Fruit fly (Drosophila melanogaster) whole organism, embryonic: ENCODE results near the gene Fit2.

ENCODE experiments used
- Bgb ChIP-seq: fragments of 200-800 bp; sonication (Bioruptor generic); IDR thresholded peaks from 2 replicates; pipeline ENCODE4 v1.3.6; 2022; ENCODE audit warnings: missing biosample characterization, missing genetic modification characterization; ENCODE audit not compliant: partially characterized antibody
- CG10267 ChIP-seq: fragments of 200-800 bp; sonication (Bioruptor generic); optimal IDR thresholded peaks from 2 replicates; lab custom pipeline; 2018; ENCODE audit warnings: missing biosample characterization, mild to moderate bottlenecking, missing genetic modification characterization, moderate library complexity
- CG10431 ChIP-seq: fragments of 200-800 bp; sonication (Bioruptor generic); optimal IDR thresholded peaks from 3 replicates; lab custom pipeline; 2018; ENCODE audit warnings: missing biosample characterization, mild to moderate bottlenecking, missing genetic modification characterization
- CG11398 ChIP-seq: fragments of 200-800 bp; sonication (Bioruptor generic); optimal IDR thresholded peaks from 2 replicates; lab custom pipeline; 2016; ENCODE audit warnings: missing biosample characterization, missing genetic modification characterization
- CG11560 ChIP-seq: fragments of 200-800 bp; sonication (Bioruptor generic); IDR thresholded peaks from 3 replicates; pipeline ENCODE4 v1.3.6; 2022; ENCODE audit warnings: missing biosample characterization, missing genetic modification characterization
- CG11723 ChIP-seq: fragments of 200-800 bp; sonication (Bioruptor generic); optimal IDR thresholded peaks from 2 replicates; lab custom pipeline; 2017; ENCODE audit warnings: missing biosample characterization, mild to moderate bottlenecking, missing genetic modification characterization
- CG12104 ChIP-seq: fragments of 200-800 bp; sonication (Bioruptor generic); optimal IDR thresholded peaks from 3 replicates; lab custom pipeline; 2016; ENCODE audit warnings: missing biosample characterization, missing genetic modification characterization
- CG12219 ChIP-seq: fragments of 200-800 bp; sonication (Bioruptor generic); optimal IDR thresholded peaks from 3 replicates; lab custom pipeline; 2018; ENCODE audit warnings: missing biosample characterization, mild to moderate bottlenecking, missing genetic modification characterization
- CG14050 ChIP-seq: fragments of 200-800 bp; sonication (Bioruptor generic); IDR thresholded peaks from 3 replicates; pipeline ENCODE4 v1.3.6; 2022; ENCODE audit warnings: missing biosample characterization, missing genetic modification characterization
- CG14710 ChIP-seq: fragments of 200-800 bp; sonication (Bioruptor generic); optimal IDR thresholded peaks from 3 replicates; lab custom pipeline; 2019; ENCODE audit warnings: missing biosample characterization, mild to moderate bottlenecking, missing genetic modification characterization, moderate library complexity
- CG14860 ChIP-seq: fragments of 200-800 bp; sonication (Bioruptor generic); IDR thresholded peaks from 3 replicates; pipeline ENCODE4 v1.3.6; 2022; ENCODE audit warnings: missing biosample characterization, missing genetic modification characterization; ENCODE audit not compliant: partially characterized antibody
- CG15696 ChIP-seq: fragments of 200-800 bp; sonication (Bioruptor generic); optimal IDR thresholded peaks from 2 replicates; lab custom pipeline; 2019; ENCODE audit warnings: missing biosample characterization, mild to moderate bottlenecking, missing genetic modification characterization, moderate library complexity
- CG1647 ChIP-seq: fragments of 200-800 bp; sonication (Bioruptor generic); optimal IDR thresholded peaks from 3 replicates; lab custom pipeline; 2016; ENCODE audit warnings: missing biosample characterization, missing genetic modification characterization
- CG3281 ChIP-seq: fragments of 200-800 bp; sonication (Bioruptor generic); optimal IDR thresholded peaks from 3 replicates; lab custom pipeline; 2017; ENCODE audit warnings: missing biosample characterization, mild to moderate bottlenecking, missing genetic modification characterization
- CG3847 ChIP-seq: fragments of 200-800 bp; sonication (Bioruptor generic); IDR thresholded peaks from 2 replicates; pipeline ENCODE4 v1.3.6; 2022; ENCODE audit warnings: missing biosample characterization, missing genetic modification characterization
- CG3995 ChIP-seq: fragments of 200-800 bp; sonication (Bioruptor generic); optimal IDR thresholded peaks from 3 replicates; lab custom pipeline; 2016; ENCODE audit warnings: missing biosample characterization, missing genetic modification characterization
- CG4707 ChIP-seq: fragments of 200-800 bp; sonication (Bioruptor generic); optimal IDR thresholded peaks from 2 replicates; lab custom pipeline; 2018; ENCODE audit warnings: missing biosample characterization, mild to moderate bottlenecking, missing genetic modification characterization, moderate library complexity
- CG6254 ChIP-seq: fragments of 200-800 bp; sonication (Bioruptor generic); optimal IDR thresholded peaks from 3 replicates; lab custom pipeline; 2017; ENCODE audit warnings: mild to moderate bottlenecking, missing biosample characterization, missing genetic modification reagents, missing genetic modification characterization
- CG8281 ChIP-seq: fragments of 200-800 bp; sonication (Bioruptor generic); optimal IDR thresholded peaks from 2 replicates; lab custom pipeline; 2018; ENCODE audit warnings: missing biosample characterization, mild to moderate bottlenecking, missing genetic modification characterization, moderate library complexity
- CG8944 ChIP-seq: fragments of 200-800 bp; sonication (Bioruptor generic); optimal IDR thresholded peaks from 3 replicates; lab custom pipeline; 2016; ENCODE audit warnings: missing biosample characterization, missing genetic modification characterization
- Dad ChIP-seq: fragments of 200-800 bp; sonication (Bioruptor generic); optimal IDR thresholded peaks from 3 replicates; lab custom pipeline; 2016; ENCODE audit warnings: missing biosample characterization, missing genetic modification characterization
- Dll ChIP-seq: fragments of 200-800 bp; sonication (Bioruptor generic); IDR thresholded peaks from 4 replicates; pipeline ENCODE4 v1.3.6; 2022; ENCODE audit warnings: missing biosample characterization, missing genetic modification characterization; ENCODE audit not compliant: partially characterized antibody
- Doc3 ChIP-seq: fragments of 200-800 bp; sonication (Bioruptor generic); IDR thresholded peaks from 3 replicates; pipeline ENCODE4 v1.3.6; 2022; ENCODE audit warnings: missing biosample characterization, missing genetic modification characterization; ENCODE audit not compliant: partially characterized antibody
- Eip74EF ChIP-seq, 2 experiments: fragments of 200-800 bp in 1 of 2; fragments of >200 bp in 1 of 2; sonication (Bioruptor generic) in 1 of 2; optimal IDR thresholded peaks; 2 replicates each; lab custom pipeline; 2017 to 2019; ENCODE audit warnings: missing biosample characterization in 2 of 2, missing genetic modification characterization in 2 of 2, mild to moderate bottlenecking in 1 of 2, moderate library complexity in 1 of 2
- Gsc ChIP-seq: fragments of 200-800 bp; sonication (Bioruptor generic); IDR thresholded peaks from 2 replicates; pipeline ENCODE4 v1.3.6; 2022; ENCODE audit warnings: missing biosample characterization, missing genetic modification characterization
- HHEX ChIP-seq: fragments of 200-800 bp; sonication (Bioruptor generic); optimal IDR thresholded peaks from 3 replicates; lab custom pipeline; 2017; ENCODE audit warnings: missing biosample characterization, mild to moderate bottlenecking, missing genetic modification characterization, missing genetic modification reagents
- HLH4C ChIP-seq: fragments of 200-800 bp; sonication (Bioruptor generic); IDR thresholded peaks from 3 replicates; pipeline ENCODE4 v1.3.6; 2022; ENCODE audit warnings: missing biosample characterization, missing genetic modification characterization; ENCODE audit not compliant: partially characterized antibody
- Hr51 ChIP-seq, 2 experiments: fragments of 200-800 bp; sonication (Bioruptor generic); optimal IDR thresholded peaks; 2 replicates in 1 of 2; 3 replicates in 1 of 2; lab custom pipeline; 2016 to 2018; ENCODE audit warnings: missing biosample characterization in 2 of 2, missing genetic modification characterization in 2 of 2, mild to moderate bottlenecking in 1 of 2, moderate library complexity in 1 of 2
- Mad ChIP-seq: fragments of 200-800 bp; sonication (Bioruptor generic); optimal IDR thresholded peaks from 2 replicates; lab custom pipeline; 2016; ENCODE audit warnings: missing biosample characterization, missing genetic modification characterization
- NC2α ChIP-seq: fragments of 200-800 bp; sonication (Bioruptor generic); optimal IDR thresholded peaks from 2 replicates; lab custom pipeline; 2016; ENCODE audit warnings: missing biosample characterization, missing genetic modification characterization
- NK7.1 ChIP-seq: fragments of 200-800 bp; sonication (Bioruptor generic); optimal IDR thresholded peaks from 3 replicates; lab custom pipeline; 2016; ENCODE audit warnings: missing biosample characterization, missing genetic modification characterization
- Scr ChIP-seq: fragments of 200-800 bp; sonication (Bioruptor generic); IDR thresholded peaks from 2 replicates; pipeline ENCODE4 v1.3.6; 2022; ENCODE audit warnings: missing biosample characterization, missing genetic modification characterization; ENCODE audit not compliant: partially characterized antibody
- ab ChIP-seq: fragments of 200-800 bp; sonication (Bioruptor generic); optimal IDR thresholded peaks from 2 replicates; lab custom pipeline; 2016; ENCODE audit warnings: missing biosample characterization, missing genetic modification characterization
- ci ChIP-seq: fragments of 200-800 bp; sonication (Bioruptor generic); IDR thresholded peaks from 3 replicates; pipeline ENCODE4 v1.3.6; 2022; ENCODE audit warnings: missing biosample characterization, missing genetic modification characterization
- danr ChIP-seq: fragments of 200-800 bp; sonication (Bioruptor generic); IDR thresholded peaks from 2 replicates; pipeline ENCODE4 v1.3.6; 2022; ENCODE audit warnings: missing biosample characterization, missing genetic modification characterization
- emc ChIP-seq: fragments of 200-800 bp; sonication (Bioruptor generic); optimal IDR thresholded peaks from 2 replicates; lab custom pipeline; 2016; ENCODE audit warnings: missing biosample characterization, missing genetic modification characterization
- en ChIP-seq: fragments of 200-800 bp; sonication (Bioruptor generic); optimal IDR thresholded peaks from 2 replicates; lab custom pipeline; 2016; ENCODE audit warnings: missing biosample characterization, missing genetic modification characterization
- gem ChIP-seq: fragments of 200-800 bp; sonication (Bioruptor generic); optimal IDR thresholded peaks from 2 replicates; lab custom pipeline; 2019; ENCODE audit warnings: missing biosample characterization, mild to moderate bottlenecking, missing genetic modification characterization, moderate library complexity
- ken ChIP-seq: fragments of 200-800 bp; sonication (Bioruptor generic); IDR thresholded peaks from 3 replicates; pipeline ENCODE4 v1.3.6; 2022; ENCODE audit warnings: missing biosample characterization, missing genetic modification characterization
- lmd ChIP-seq: fragments of 200-800 bp; sonication (Bioruptor generic); IDR thresholded peaks from 2 replicates; pipeline ENCODE4 v1.3.6; 2022; ENCODE audit warnings: missing biosample characterization, missing genetic modification characterization
- mirr ChIP-seq: fragments of 200-800 bp; sonication (Bioruptor generic); optimal IDR thresholded peaks from 3 replicates; lab custom pipeline; 2018; ENCODE audit warnings: missing biosample characterization, mild to moderate bottlenecking, missing genetic modification characterization
- mld ChIP-seq: fragments of 200-800 bp; sonication (Bioruptor generic); IDR thresholded peaks from 3 replicates; pipeline ENCODE4 v1.3.6; 2022; ENCODE audit warnings: missing biosample characterization, missing genetic modification characterization; ENCODE audit not compliant: partially characterized antibody
- nau ChIP-seq: fragments of 200-800 bp; sonication (Bioruptor generic); optimal IDR thresholded peaks from 3 replicates; lab custom pipeline; 2017; ENCODE audit warnings: missing biosample characterization, mild to moderate bottlenecking, missing genetic modification characterization, missing genetic modification reagents
- nom ChIP-seq: fragments of 200-800 bp; sonication (Bioruptor generic); optimal IDR thresholded peaks from 2 replicates; lab custom pipeline; 2017; ENCODE audit warnings: missing biosample characterization, missing genetic modification characterization, mild to moderate bottlenecking, moderate library complexity, missing genetic modification reagents
- pho ChIP-seq: fragments of 200-800 bp; sonication (Bioruptor generic); optimal IDR thresholded peaks from 2 replicates; lab custom pipeline; 2016; ENCODE audit warnings: missing biosample characterization, missing genetic modification characterization
- tna ChIP-seq: fragments of 200-800 bp; sonication (Bioruptor generic); IDR thresholded peaks from 2 replicates; pipeline ENCODE4 v1.3.6; 2022; ENCODE audit warnings: missing biosample characterization, missing genetic modification characterization; ENCODE audit not compliant: partially characterized antibody
- twi ChIP-seq: fragments of 200-800 bp; optimal IDR thresholded peaks from 2 replicates; lab custom pipeline; 2019; ENCODE audit warnings: missing biosample characterization, mild to moderate bottlenecking, missing genetic modification characterization, moderate library complexity

Fit2 gene

DNA sequence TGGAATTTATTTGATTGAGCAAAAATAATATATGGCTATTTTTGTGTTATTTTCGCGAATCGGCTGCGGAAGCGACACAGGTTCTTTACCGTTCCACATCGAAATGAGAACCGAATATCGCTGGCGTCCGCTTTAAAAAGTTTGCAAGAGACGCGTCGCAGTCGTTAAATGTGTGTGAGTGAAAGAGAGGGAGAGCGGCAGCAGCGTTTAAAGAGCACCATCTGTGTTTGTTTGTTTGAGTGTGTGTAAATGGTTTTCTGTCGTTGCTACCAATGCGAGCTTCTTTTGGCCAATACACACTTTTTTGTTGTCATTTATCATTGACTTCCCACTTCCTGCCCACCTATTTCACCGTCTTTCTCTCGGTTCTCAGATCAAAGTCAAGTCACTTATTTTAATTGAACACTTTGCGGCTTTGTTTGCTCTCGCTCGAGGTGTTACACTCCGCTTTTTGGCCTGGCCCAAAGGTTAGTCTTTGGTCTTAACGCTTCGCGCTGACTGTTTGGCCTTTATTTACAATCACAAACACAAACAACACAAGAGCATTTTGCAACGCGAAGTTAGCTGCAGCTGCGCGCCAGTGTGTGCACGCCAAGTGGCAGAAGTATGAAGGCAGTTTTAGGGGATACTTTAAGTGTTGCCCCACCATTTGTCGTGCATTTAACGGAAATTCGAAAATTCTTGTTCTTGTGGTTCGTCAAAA, 12.0 kb upstream of the Fit2 start, which contains the start of gene CG3764 (continued):
- TF ChIP-seq CG3847 (GFP tag; lab: Robert Waterston, UW) (peak; percentile 81), CG8944 (GFP tag; lab: Kevin White, UChicago) (peak; percentile 50), CG6254 (peak; percentile 77), Mad (GFP tag; lab: Kevin White, UChicago) (peak; percentile 74), Hr51 (GFP tag; optimal IDR thresholded peaks at IDR 0.05; lab: Kevin White, UChicago) (peak; percentile 55 to 75), Dad (GFP tag; lab: Kevin White, UChicago) (peak; percentile 75), nau (no peak), en (GFP tag; lab: Kevin White, UChicago) (peak; percentile 65), emc (GFP tag; lab: Kevin White, UChicago) (peak; percentile 71), CG11560 (no peak), CG8281 (peak; percentile 60), ci (GFP tag; lab: Robert Waterston, UW) (peak; percentile 93), mirr (peak; percentile 94), CG14860 (GFP tag; lab: Robert Waterston, UW) (no peak), HHEX (GFP tag; lab: Kevin White, UChicago) (peak; percentile 92), CG11723 (GFP tag; lab: Kevin White, UChicago) (peak; percentile 78), CG11398 (GFP tag; lab: Kevin White, UChicago) (peak; percentile 78), CG10431 (GFP tag; lab: Kevin White, UChicago) (peak; percentile 86), ab (GFP tag; lab: Kevin White, UChicago) (no peak), CG15696 (tag; lab: Kevin White, UChicago) (peak; percentile 74), lmd (GFP tag; lab: Robert Waterston, UW) (peak; percentile 45; the same call in 1 of the 2 replicates), CG10267 (peak; percentile 75), danr (GFP tag; lab: Robert Waterston, UW) (peak; percentile 42; the same call in 1 of the 2 replicates), Dll (GFP tag; lab: Robert Waterston, UW) (peak; percentile 50; the same call in 2 of the 4 replicates), CG12219 (GFP tag; lab: Kevin White, UChicago) (peak; percentile 76), CG14710 (tag; lab: Kevin White, UChicago) (peak; percentile 100), gem (tag; lab: Kevin White, UChicago) (peak; percentile 60), NK7.1 (GFP tag; lab: Kevin White, UChicago) (peak; percentile 77), nom (GFP tag; lab: Kevin White, UChicago) (peak; percentile 78), ken (GFP tag; lab: Robert Waterston, UW) (peak; percentile 82; the same call in 2 of the 3 replicates), CG4707 (GFP tag; lab: Kevin White, UChicago) (peak; percentile 86), Scr (peak; percentile 44; the same call in 1 of the 2 replicates), CG14050 (GFP tag; lab: Robert Waterston, UW) (peak; percentile 41; the same call in 1 of the 3 replicates), tna (no peak; the same call in 1 of the 2 replicates), mld (GFP tag; lab: Robert Waterston, UW) (no peak), CG3281 (GFP tag; lab: Kevin White, UChicago) (peak; percentile 79), Gsc (GFP tag; lab: Robert Waterston, UW) (no peak), pho (GFP tag; lab: Kevin White, UChicago) (peak; percentile 64), Doc3 (GFP tag; lab: Robert Waterston, UW) (no peak), CG1647 (GFP tag; lab: Kevin White, UChicago) (peak; percentile 56), Eip74EF (GFP tag; optimal IDR thresholded peaks at IDR 0.05; lab: Kevin White, UChicago) (peak in 1 of 2 experiments; percentile 96), Bgb (peak; percentile 68), HLH4C (GFP tag; lab: Robert Waterston, UW) (no peak), twi (tag; lab: Kevin White, UChicago) (peak; percentile 49), NC2α (GFP tag; lab: Kevin White, UChicago) (peak; percentile 53), CG12104 (GFP tag; lab: Kevin White, UChicago) (peak; percentile 74), CG3995 (GFP tag; lab: Kevin White, UChicago) (peak; percentile 54)
